Fruit fly (Drosophila melanogaster) whole organism, adult: Measurements from ENCODE around the gene AlaRS-m.

Experiments
- CG11617 ChIP-seq: fragments of 200-800 bp; sonication (Bioruptor generic); optimal IDR thresholded peaks from 2 replicates; lab custom pipeline; 2017; ENCODE audit warnings: mild to moderate bottlenecking, missing biosample characterization, missing genetic modification reagents, missing genetic modification characterization
- CG12768 ChIP-seq: fragments of 200-800 bp; sonication (Bioruptor generic); optimal IDR thresholded peaks from 2 replicates; lab custom pipeline; 2017; ENCODE audit warnings: missing biosample characterization, missing genetic modification characterization, mild to moderate bottlenecking, moderate library complexity, missing genetic modification reagents
- CG14711 ChIP-seq: fragments of 200-800 bp; sonication (Bioruptor generic); optimal IDR thresholded peaks from 2 replicates; lab custom pipeline; 2018; ENCODE audit warnings: missing biosample characterization, mild to moderate bottlenecking, missing genetic modification characterization, moderate library complexity
- CG1620 ChIP-seq: fragments of 200-800 bp; sonication (Bioruptor generic); optimal IDR thresholded peaks from 2 replicates; lab custom pipeline; 2016; ENCODE audit warnings: missing biosample characterization, missing genetic modification characterization
- CG33017 ChIP-seq: fragments of 200-800 bp; sonication (Bioruptor generic); optimal IDR thresholded peaks from 2 replicates; lab custom pipeline; 2018; ENCODE audit warnings: missing biosample characterization, mild to moderate bottlenecking, missing genetic modification characterization, moderate library complexity
- CG5204 ChIP-seq: fragments of 200-800 bp; sonication (Bioruptor generic); optimal IDR thresholded peaks from 2 replicates; lab custom pipeline; 2016; ENCODE audit warnings: missing biosample characterization, missing genetic modification characterization
- CG7045 ChIP-seq: fragments of 200-800 bp; sonication (Bioruptor generic); optimal IDR thresholded peaks from 2 replicates; lab custom pipeline; 2017; ENCODE audit warnings: missing biosample characterization, mild to moderate bottlenecking, missing genetic modification characterization
- CG7101 ChIP-seq: fragments of 200-800 bp; sonication (Bioruptor generic); optimal IDR thresholded peaks from 2 replicates; lab custom pipeline; 2018; ENCODE audit warnings: missing biosample characterization, mild to moderate bottlenecking, missing genetic modification characterization, moderate library complexity
- Clk ChIP-seq: fragments of 200-800 bp; sonication (Bioruptor generic); optimal IDR thresholded peaks from 2 replicates; lab custom pipeline; 2017; ENCODE audit warnings: missing biosample characterization, missing genetic modification characterization
- Crg-1 ChIP-seq: fragments of 200-800 bp; sonication (Bioruptor generic); optimal IDR thresholded peaks from 2 replicates; lab custom pipeline; 2016; ENCODE audit warnings: missing biosample characterization, missing genetic modification characterization
- Hr96 ChIP-seq: fragments of 200-800 bp; sonication (Bioruptor generic); optimal IDR thresholded peaks from 2 replicates; lab custom pipeline; 2016; ENCODE audit warnings: missing biosample characterization, missing genetic modification characterization
- Mnt ChIP-seq: fragments of 200-800 bp; sonication (Bioruptor generic); optimal IDR thresholded peaks from 2 replicates; lab custom pipeline; 2016; ENCODE audit warnings: missing biosample characterization, mild to moderate bottlenecking, missing genetic modification characterization
- bab1 ChIP-seq: fragments of 200-800 bp; sonication (Bioruptor generic); optimal IDR thresholded peaks from 3 replicates; lab custom pipeline; 2019; ENCODE audit warnings: missing biosample characterization, mild to moderate bottlenecking, missing genetic modification characterization, moderate library complexity
- cic ChIP-seq: fragments of 200-800 bp; sonication (Bioruptor generic); optimal IDR thresholded peaks from 2 replicates; lab custom pipeline; 2017; ENCODE audit warnings: missing biosample characterization, mild to moderate bottlenecking, missing genetic modification characterization, moderate library complexity
- cnc ChIP-seq, 2 experiments: fragments of >200 bp; optimal IDR thresholded peaks; 2 replicates each; lab custom pipeline; 2017
- kay ChIP-seq: fragments of 200-800 bp; sonication (Bioruptor generic); peaks from one replicate; lab custom pipeline; 2016; ENCODE audit warnings: missing biosample characterization, missing genetic modification characterization, borderline replicate concordance
- ovo ChIP-seq: fragments of 200-800 bp; sonication (Bioruptor generic); optimal IDR thresholded peaks from 2 replicates; lab custom pipeline; 2016; ENCODE audit warnings: missing biosample characterization, missing genetic modification characterization
- pad ChIP-seq: fragments of 200-800 bp; sonication (Bioruptor generic); optimal IDR thresholded peaks from 3 replicates; lab custom pipeline; 2017; ENCODE audit warnings: missing biosample characterization, missing genetic modification characterization, mild to moderate bottlenecking, moderate library complexity, missing genetic modification reagents
- tj ChIP-seq: fragments of 200-800 bp; sonication (Bioruptor generic); optimal IDR thresholded peaks from 3 replicates; lab custom pipeline; 2017; ENCODE audit warnings: missing biosample characterization, mild to moderate bottlenecking, missing genetic modification characterization, moderate library complexity
- toe ChIP-seq: fragments of 200-800 bp; sonication (Bioruptor generic); optimal IDR thresholded peaks from 2 replicates; lab custom pipeline; 2016; ENCODE audit warnings: missing biosample characterization, missing genetic modification characterization

Gene AlaRS-m

DNA sequence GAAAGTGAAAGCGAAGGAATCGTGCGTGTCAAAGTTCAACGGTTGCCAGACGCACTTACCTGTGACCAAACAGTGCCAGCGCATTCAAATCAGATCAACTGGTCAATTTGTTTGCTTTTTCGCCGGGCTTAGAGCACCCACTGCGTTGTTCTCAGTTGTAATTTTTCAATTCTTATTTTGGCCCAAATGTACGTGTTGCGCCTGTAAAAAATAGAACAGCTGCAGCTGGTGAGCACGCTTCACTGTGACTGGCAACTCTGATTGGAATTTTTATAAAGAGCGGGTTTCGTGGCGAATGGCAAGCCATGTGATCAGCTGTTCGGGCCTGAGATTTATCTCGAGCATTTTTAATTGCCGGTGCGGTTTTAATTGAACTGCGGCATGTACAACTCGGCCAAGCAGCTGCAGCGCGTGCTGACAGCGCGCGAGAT is at the start of gene AlaRS-m, which contains the start of gene Fitm:
Gene AlaRS-m (plus strand): TSS at position 285 of the 431 bp plus-strand sequence.
Gene Fitm (minus strand): TSS at position 250 of the 431 bp plus-strand sequence.
- no peak for TF ChIP-seq ovo
- no peak for TF ChIP-seq cnc (optimal IDR thresholded peaks at IDR 0.05; lab: Kevin White, UChicago)
- TF ChIP-seq cic: peak; percentile 9
- peak; percentile 14 for TF ChIP-seq CG14711 (tag; lab: Kevin White, UChicago)
- TF ChIP-seq Mnt (GFP tag; lab: Kevin White, UChicago): peak; percentile 31
- no peak for TF ChIP-seq CG5204 (GFP tag; lab: Kevin White, UChicago)
- peak; percentile 24 for TF ChIP-seq tj
- peak; percentile 21 for TF ChIP-seq bab1 (GFP tag; lab: Kevin White, UChicago)
- TF ChIP-seq Hr96 (GFP tag; lab: Kevin White, UChicago): no peak
- TF ChIP-seq toe (GFP tag; lab: Kevin White, UChicago): no peak
- TF ChIP-seq CG11617 (GFP tag; lab: Kevin White, UChicago): peak; percentile 22

DNA sequence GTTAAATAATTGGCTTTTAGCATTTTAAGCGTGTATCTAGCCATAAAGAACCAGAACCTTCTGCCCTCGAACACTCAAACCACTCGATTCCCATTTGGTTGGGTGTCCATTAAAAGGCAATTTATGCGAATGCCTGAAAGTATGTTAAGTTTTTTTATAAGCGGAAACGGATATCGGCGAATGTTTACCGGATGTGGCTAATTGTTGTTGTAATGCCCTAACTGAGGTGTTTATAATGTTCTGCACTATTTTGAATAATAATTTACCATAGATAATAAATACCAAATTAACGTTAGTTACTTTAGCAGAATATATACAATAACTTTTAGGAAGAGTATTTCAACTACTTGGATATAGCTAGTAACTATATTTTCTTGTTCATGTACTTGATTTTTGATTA is 49.2 kb upstream of the AlaRS-m start:
- TF ChIP-seq bab1 (GFP tag; lab: Kevin White, UChicago) (peak; percentile 32), Clk (GFP tag; lab: Kevin White, UChicago) (no peak)

DNA sequence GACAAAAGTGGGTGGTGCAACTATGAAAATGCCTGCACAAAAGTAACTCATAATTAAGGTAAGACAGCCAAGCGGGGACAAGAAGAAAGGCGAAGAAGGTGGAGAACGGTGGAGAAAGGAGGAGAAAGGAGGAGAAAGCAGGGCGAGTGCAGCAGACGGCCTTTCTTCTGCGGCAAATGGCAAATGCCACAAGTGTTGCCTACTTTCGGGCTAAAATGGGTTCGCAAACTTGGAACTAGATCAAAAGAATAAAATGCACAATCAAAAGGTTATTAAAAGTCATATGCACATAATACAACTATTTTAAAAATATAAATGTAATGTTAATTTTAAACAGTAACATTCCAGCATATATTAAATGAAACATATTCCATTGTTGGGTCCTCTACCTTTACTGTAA is 43.8 kb upstream of the AlaRS-m start:
- TF ChIP-seq CG7045 (GFP tag; lab: Kevin White, UChicago): no peak
- TF ChIP-seq kay: no peak
- TF ChIP-seq pad (GFP tag; lab: Kevin White, UChicago): no peak
- TF ChIP-seq CG5204 (GFP tag; lab: Kevin White, UChicago): no peak
- no peak for TF ChIP-seq CG14711 (tag; lab: Kevin White, UChicago)
- TF ChIP-seq CG33017 (tag; lab: Kevin White, UChicago): no peak
- TF ChIP-seq Crg-1 (GFP tag; lab: Kevin White, UChicago): no peak
- TF ChIP-seq Mnt (GFP tag; lab: Kevin White, UChicago): no peak
- TF ChIP-seq CG7101 (tag; lab: Kevin White, UChicago): no peak
- TF ChIP-seq ovo: no peak

DNA sequence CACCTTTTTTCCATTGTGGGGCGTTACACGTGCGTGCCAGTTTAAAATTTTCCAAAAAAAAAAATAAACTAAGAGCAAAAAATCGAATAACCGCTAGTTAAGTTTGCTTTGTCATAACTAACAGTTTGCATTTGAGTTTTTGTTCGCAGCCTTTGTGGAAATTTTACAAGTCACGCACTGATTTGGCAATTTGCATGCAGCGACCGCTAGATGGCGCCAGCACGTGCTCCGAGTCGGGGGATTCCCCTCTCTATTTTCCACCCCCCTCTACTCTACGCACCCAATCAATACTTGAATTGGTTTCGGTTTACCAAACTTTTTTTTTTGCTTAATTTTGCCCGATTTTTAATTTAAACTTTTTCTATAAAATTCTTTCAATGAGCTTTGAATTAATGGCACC is 20.7 kb upstream of the AlaRS-m start:
- TF ChIP-seq CG5204 (GFP tag; lab: Kevin White, UChicago) (no peak), CG7045 (GFP tag; lab: Kevin White, UChicago) (no peak), CG33017 (tag; lab: Kevin White, UChicago) (no peak), toe (GFP tag; lab: Kevin White, UChicago) (no peak), Clk (GFP tag; lab: Kevin White, UChicago) (no peak), bab1 (GFP tag; lab: Kevin White, UChicago) (no peak), ovo (no peak), CG11617 (GFP tag; lab: Kevin White, UChicago) (no peak), CG12768 (no peak), CG14711 (tag; lab: Kevin White, UChicago) (no peak), Hr96 (GFP tag; lab: Kevin White, UChicago) (no peak), CG1620 (GFP tag; lab: Kevin White, UChicago) (no peak), Mnt (GFP tag; lab: Kevin White, UChicago) (no peak)

DNA sequence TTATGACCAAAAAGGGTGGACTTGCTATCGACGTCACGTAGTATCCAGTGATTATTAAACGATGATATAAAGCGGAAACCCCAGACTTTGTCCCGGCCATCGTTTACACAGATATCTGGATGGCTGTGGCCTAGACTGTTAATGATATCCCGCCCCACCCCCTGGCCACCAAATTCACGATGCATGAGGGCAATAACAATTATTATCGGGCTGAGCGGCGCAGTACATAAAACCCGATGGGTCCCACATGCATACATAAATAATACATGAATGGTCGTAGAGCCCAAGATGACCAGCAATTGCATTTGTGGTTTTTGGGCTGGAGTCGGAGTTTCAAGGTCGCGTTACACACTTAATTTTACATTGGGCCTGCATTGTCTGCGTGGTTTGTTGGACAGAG is 18.3 kb upstream of the AlaRS-m start:
- TF ChIP-seq CG12768 (no peak), kay (no peak), bab1 (GFP tag; lab: Kevin White, UChicago) (no peak), CG7101 (tag; lab: Kevin White, UChicago) (no peak), ovo (no peak), tj (no peak), CG5204 (GFP tag; lab: Kevin White, UChicago) (no peak), Crg-1 (GFP tag; lab: Kevin White, UChicago) (no peak), CG33017 (tag; lab: Kevin White, UChicago) (no peak), toe (GFP tag; lab: Kevin White, UChicago) (no peak), cnc (optimal IDR thresholded peaks at IDR 0.05; lab: Kevin White, UChicago) (no peak), pad (GFP tag; lab: Kevin White, UChicago) (no peak), CG1620 (GFP tag; lab: Kevin White, UChicago) (no peak), cic (no peak), Clk (GFP tag; lab: Kevin White, UChicago) (no peak), CG14711 (tag; lab: Kevin White, UChicago) (no peak), Hr96 (GFP tag; lab: Kevin White, UChicago) (no peak), CG11617 (GFP tag; lab: Kevin White, UChicago) (no peak), Mnt (GFP tag; lab: Kevin White, UChicago) (no peak), CG7045 (GFP tag; lab: Kevin White, UChicago) (no peak)

DNA sequence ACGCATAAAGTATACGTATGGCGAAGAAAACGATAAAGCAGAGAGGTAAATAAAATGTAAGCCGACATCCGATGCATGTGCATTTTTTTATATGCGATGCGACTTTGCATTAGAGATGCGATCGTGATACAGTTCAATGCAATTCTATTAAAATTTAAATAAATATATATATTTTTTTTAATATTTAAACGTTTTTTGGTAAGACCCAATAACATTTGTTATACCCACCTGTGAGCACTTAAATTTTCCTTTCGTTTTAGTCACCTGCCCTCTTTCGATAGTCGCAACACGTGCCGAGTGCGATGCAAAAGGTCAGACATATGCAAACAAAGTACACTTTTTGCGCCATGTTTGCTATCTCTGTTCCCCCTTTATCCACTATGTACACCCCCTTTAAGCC is 17.7 kb upstream of the AlaRS-m start:
- TF ChIP-seq bab1 (GFP tag; lab: Kevin White, UChicago): no peak
- no peak for TF ChIP-seq Crg-1 (GFP tag; lab: Kevin White, UChicago)
- TF ChIP-seq Hr96 (GFP tag; lab: Kevin White, UChicago): no peak
- no peak for TF ChIP-seq toe (GFP tag; lab: Kevin White, UChicago)

DNA sequence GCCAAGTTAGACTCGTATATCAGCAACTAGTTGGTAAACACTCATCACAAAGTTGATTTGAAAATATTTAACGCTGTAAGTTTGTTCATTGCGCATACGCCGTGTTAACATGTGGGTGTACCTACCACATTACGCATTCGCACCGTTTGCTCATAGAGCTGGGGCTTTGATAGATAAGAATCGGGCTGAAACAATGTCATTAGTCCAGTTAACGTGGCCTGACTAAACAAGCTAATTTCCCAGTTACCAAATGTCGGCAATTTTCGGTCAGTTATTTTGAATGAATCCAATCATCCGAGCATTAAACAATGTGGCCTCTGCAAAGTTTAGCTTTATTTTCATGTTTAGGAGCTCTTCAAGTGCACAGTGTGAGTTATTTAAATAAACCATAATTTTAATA is 16.7 kb upstream of the AlaRS-m start, which contains the start of gene CG4597:
Gene CG4597 (plus strand): TSS at position 301 of the 400 bp plus-strand sequence.
- no peak for TF ChIP-seq CG11617 (GFP tag; lab: Kevin White, UChicago)
- no peak for TF ChIP-seq CG7101 (tag; lab: Kevin White, UChicago)
- TF ChIP-seq toe (GFP tag; lab: Kevin White, UChicago): no peak
- TF ChIP-seq CG5204 (GFP tag; lab: Kevin White, UChicago): no peak
- TF ChIP-seq tj: no peak
- no peak for TF ChIP-seq kay
